Worm (Caenorhabditis elegans) whole organism, L2 larva: ENCODE data around the gene sdz-1.

ENCODE experiments used
- C34F6.9 ChIP-seq: fragments of 150-350 bp; optimal IDR thresholded peaks from 2 replicates; lab custom pipeline; 2014; ENCODE audit warnings: missing biosample characterization, missing genetic modification characterization
- F13H6.1 ChIP-seq: sonication (generic microtip); optimal IDR thresholded peaks from 2 replicates; lab custom pipeline; 2016; ENCODE audit warnings: missing genetic modification characterization, missing compliant biosample characterization
- R02D3.7 ChIP-seq: fragments of 150-350 bp; optimal IDR thresholded peaks from 2 replicates; lab custom pipeline; 2014; ENCODE audit warnings: missing biosample characterization, missing genetic modification characterization
- Y55F3AM.14 ChIP-seq: fragments of 200-800 bp; sonication (Bioruptor generic); optimal IDR thresholded peaks from 2 replicates; lab custom pipeline; 2018; ENCODE audit warnings: mild to moderate bottlenecking, missing genetic modification characterization, missing compliant biosample characterization
- ZK546.5 ChIP-seq: sonication (generic microtip); optimal IDR thresholded peaks from 2 replicates; lab custom pipeline; 2017; ENCODE audit warnings: missing biosample characterization, missing genetic modification characterization
- alr-1 ChIP-seq: fragments of 150-350 bp; optimal IDR thresholded peaks from 2 replicates; lab custom pipeline; 2014; ENCODE audit warnings: missing biosample characterization, missing genetic modification characterization
- aly-2 ChIP-seq: fragments of 150-350 bp; optimal IDR thresholded peaks from 2 replicates; lab custom pipeline; 2014; ENCODE audit warnings: missing biosample characterization, missing genetic modification characterization
- ama-1 ChIP-seq: fragments of 150-350 bp; optimal IDR thresholded peaks from 2 replicates; lab custom pipeline; 2018; ENCODE audit warnings: inconsistent platforms
- blmp-1 ChIP-seq: sonication (generic microtip); optimal IDR thresholded peaks from 2 replicates; lab custom pipeline; 2017; ENCODE audit warnings: missing genetic modification characterization, mild to moderate bottlenecking, missing compliant biosample characterization, antibody characterized with exemption, moderate library complexity; ENCODE audit not compliant: insufficient read depth
- ceh-16 ChIP-seq: fragments of 150-350 bp; optimal IDR thresholded peaks from 2 replicates; lab custom pipeline; 2014; ENCODE audit warnings: missing biosample characterization, missing genetic modification characterization
- crh-2 ChIP-seq: sonication (generic microtip); optimal IDR thresholded peaks from 2 replicates; lab custom pipeline; 2017; ENCODE audit warnings: missing biosample characterization, missing genetic modification characterization
- dmd-4 ChIP-seq: sonication (generic microtip); optimal IDR thresholded peaks from 2 replicates; lab custom pipeline; 2017; ENCODE audit warnings: missing biosample characterization, missing genetic modification characterization
- egl-27 ChIP-seq: sonication (generic microtip); optimal IDR thresholded peaks from 3 replicates; lab custom pipeline; 2017; ENCODE audit warnings: missing biosample characterization, missing genetic modification reagents, missing genetic modification characterization
- elt-1 ChIP-seq: fragments of 150-350 bp; optimal IDR thresholded peaks from 2 replicates; lab custom pipeline; 2014; ENCODE audit warnings: missing biosample characterization, missing genetic modification characterization
- elt-3 ChIP-seq: sonication (generic microtip); optimal IDR thresholded peaks from 2 replicates; lab custom pipeline; 2017; ENCODE audit warnings: missing biosample characterization, missing genetic modification characterization
- fos-1 ChIP-seq: fragments of 150-350 bp; optimal IDR thresholded peaks from 2 replicates; lab custom pipeline; 2014; ENCODE audit warnings: missing biosample characterization, missing genetic modification characterization
- lin-11 ChIP-seq: fragments of 150-350 bp; sonication (generic microtip); optimal IDR thresholded peaks from 2 replicates; lab custom pipeline; 2014; ENCODE audit warnings: missing biosample characterization, missing genetic modification characterization, inconsistent platforms, mixed read lengths
- lin-13 ChIP-seq: fragments of 150-350 bp; optimal IDR thresholded peaks from 2 replicates; lab custom pipeline; 2014; ENCODE audit warnings: missing biosample characterization, missing genetic modification reagents, missing genetic modification characterization
- lin-39 ChIP-seq: fragments of 150-350 bp; optimal IDR thresholded peaks from 2 replicates; lab custom pipeline; 2014; ENCODE audit warnings: missing biosample characterization, missing genetic modification reagents, missing genetic modification characterization
- lsy-2 ChIP-seq, 2 experiments: fragments of 150-350 bp in 1 of 2; sonication (generic microtip) in 1 of 2; optimal IDR thresholded peaks; 2 replicates each; lab custom pipeline; 2014 to 2017; ENCODE audit warnings: missing biosample characterization in 2 of 2, missing genetic modification characterization in 2 of 2
- mab-5 ChIP-seq: fragments of 150-350 bp; optimal IDR thresholded peaks from 2 replicates; lab custom pipeline; 2014; ENCODE audit warnings: missing biosample characterization, missing genetic modification characterization
- mbf-1 ChIP-seq: sonication (generic microtip); optimal IDR thresholded peaks from 2 replicates; lab custom pipeline; 2017; ENCODE audit warnings: missing biosample characterization, missing genetic modification characterization
- mdl-1 ChIP-seq, 2 experiments: fragments of 150-350 bp in 1 of 2; sonication (generic microtip) in 1 of 2; optimal IDR thresholded peaks; 2 replicates each; lab custom pipeline; 2017; ENCODE audit warnings: missing biosample characterization in 2 of 2, missing genetic modification characterization in 2 of 2
- nhr-11 ChIP-seq: fragments of 150-350 bp; optimal IDR thresholded peaks from 2 replicates; lab custom pipeline; 2014; ENCODE audit warnings: missing biosample characterization, missing genetic modification characterization
- nhr-12 ChIP-seq: fragments of 150-350 bp; optimal IDR thresholded peaks from 2 replicates; lab custom pipeline; 2014; ENCODE audit warnings: missing biosample characterization, missing genetic modification characterization
- nhr-129 ChIP-seq: fragments of 150-350 bp; optimal IDR thresholded peaks from 2 replicates; lab custom pipeline; 2014; ENCODE audit warnings: missing biosample characterization, missing genetic modification characterization
- nhr-21 ChIP-seq: fragments of 150-350 bp; optimal IDR thresholded peaks from 2 replicates; lab custom pipeline; 2014; ENCODE audit warnings: missing biosample characterization, missing genetic modification characterization
- nhr-23 ChIP-seq: fragments of 150-350 bp; optimal IDR thresholded peaks from 2 replicates; lab custom pipeline; 2014; ENCODE audit warnings: missing biosample characterization, missing genetic modification reagents, missing genetic modification characterization
- nhr-237 ChIP-seq: fragments of 150-350 bp; optimal IDR thresholded peaks from 2 replicates; lab custom pipeline; 2014; ENCODE audit warnings: missing biosample characterization, missing genetic modification characterization
- nhr-25 ChIP-seq: fragments of 150-350 bp; sonication (generic microtip); optimal IDR thresholded peaks from 3 replicates; lab custom pipeline; 2014; ENCODE audit warnings: missing biosample characterization, missing genetic modification characterization
- nhr-6 ChIP-seq: fragments of 150-350 bp; optimal IDR thresholded peaks from 2 replicates; lab custom pipeline; 2014; ENCODE audit warnings: missing biosample characterization, missing genetic modification characterization
- nhr-77 ChIP-seq: fragments of 150-350 bp; optimal IDR thresholded peaks from 2 replicates; lab custom pipeline; 2014; ENCODE audit warnings: missing biosample characterization, missing genetic modification characterization
- peb-1 ChIP-seq: fragments of 150-350 bp; optimal IDR thresholded peaks from 2 replicates; lab custom pipeline; 2014; ENCODE audit warnings: missing biosample characterization, missing genetic modification characterization
- skn-1 ChIP-seq: sonication (generic microtip); optimal IDR thresholded peaks from 2 replicates; lab custom pipeline; 2017; ENCODE audit warnings: missing biosample characterization, missing genetic modification characterization
- sma-3 ChIP-seq: sonication (generic microtip); optimal IDR thresholded peaks from 2 replicates; lab custom pipeline; 2016; ENCODE audit warnings: missing genetic modification reagents, missing genetic modification characterization, missing compliant biosample characterization
- sma-9 ChIP-seq, 2 experiments: fragments of 150-350 bp in 1 of 2; sonication (generic microtip) in 1 of 2; optimal IDR thresholded peaks; 2 replicates each; lab custom pipeline; 2014 to 2016; ENCODE audit warnings: missing genetic modification characterization in 2 of 2, mild to moderate bottlenecking in 1 of 2, missing biosample characterization in 1 of 2, missing compliant biosample characterization in 1 of 2, missing genetic modification reagents in 1 of 2, moderate library complexity in 1 of 2
- snpc-4 ChIP-seq: fragments of 150-350 bp; optimal IDR thresholded peaks from 2 replicates; lab custom pipeline; 2014; ENCODE audit warnings: missing biosample characterization, missing genetic modification characterization
- unc-39 ChIP-seq: fragments of 150-350 bp; optimal IDR thresholded peaks from 2 replicates; lab custom pipeline; 2014; ENCODE audit warnings: missing biosample characterization, missing genetic modification characterization
- unc-55 ChIP-seq: fragments of 150-350 bp; sonication (generic microtip); optimal IDR thresholded peaks from 3 replicates; lab custom pipeline; 2014; ENCODE audit warnings: missing biosample characterization, missing genetic modification reagents, missing genetic modification characterization
- unc-62 ChIP-seq: fragments of 150-350 bp; optimal IDR thresholded peaks from 2 replicates; lab custom pipeline; 2014; ENCODE audit warnings: missing biosample characterization, missing genetic modification reagents, missing genetic modification characterization
- zag-1 ChIP-seq: fragments of 150-350 bp; optimal IDR thresholded peaks from 2 replicates; lab custom pipeline; 2014; ENCODE audit warnings: missing biosample characterization, missing genetic modification characterization
- ztf-1 ChIP-seq: fragments of 200-800 bp; sonication (Bioruptor generic); conservative IDR thresholded peaks from 2 replicates; pipeline ENCODE4 v1.3.6; 2022; ENCODE audit warnings: missing genetic modification characterization, missing compliant biosample characterization
- ztf-11 ChIP-seq: sonication (generic microtip); optimal IDR thresholded peaks from 2 replicates; lab custom pipeline; 2017; ENCODE audit warnings: missing biosample characterization, missing genetic modification characterization
- ztf-4 ChIP-seq: fragments of 150-350 bp; optimal IDR thresholded peaks from 2 replicates; lab custom pipeline; 2014; ENCODE audit warnings: missing biosample characterization, missing genetic modification characterization

The sdz-1 gene

ce11 chrIII:8653875-8654386, 46.2 kb downstream of the sdz-1 start, which contains the start of gene F22B7.9:
Gene F22B7.9, minus strand, starts transcription at chrIII:8653925.
- no peak for TF ChIP-seq skn-1
- no peak for TF ChIP-seq unc-55
- TF ChIP-seq nhr-23 (tag; lab: Kevin White, UChicago), result no peak
- no peak for TF ChIP-seq mdl-1 (tag; optimal IDR thresholded peaks at IDR 0.05; lab: Kevin White, UChicago)
- no peak for TF ChIP-seq R02D3.7 (tag; lab: Kevin White, UChicago)
- no peak for TF ChIP-seq ztf-4 (tag; lab: Kevin White, UChicago)
- no peak for TF ChIP-seq nhr-12 (tag; lab: Kevin White, UChicago)
- no peak for TF ChIP-seq unc-39 (tag; lab: Kevin White, UChicago)
- TF ChIP-seq unc-62, result no peak
- no peak for TF ChIP-seq nhr-77
- TF ChIP-seq F13H6.1 (tag; lab: Kevin White, UChicago), result no peak
- no peak for TF ChIP-seq zag-1
- TF ChIP-seq sma-9 (GFP tag; optimal IDR thresholded peaks at IDR 0.05; lab: Kevin White, UChicago), result peak; percentile 56
- no peak for TF ChIP-seq sma-9 (tag; optimal IDR thresholded peaks at IDR 0.05; lab: Kevin White, UChicago)
- no peak for TF ChIP-seq alr-1
- peak; percentile 73 for TF ChIP-seq nhr-129 (tag; lab: Kevin White, UChicago)
- no peak for TF ChIP-seq dmd-4 (tag; lab: Kevin White, UChicago)
- no peak for TF ChIP-seq lin-11 (tag; lab: Kevin White, UChicago)
- TF ChIP-seq ama-1 (lab: Kevin White, UChicago), result peak; percentile 86
- peak; percentile 1 for TF ChIP-seq sma-3
- no peak for TF ChIP-seq nhr-6
- no peak for TF ChIP-seq nhr-21
- no peak for TF ChIP-seq ztf-1 (GFP tag; lab: Robert Waterston, UW)
- no peak for TF ChIP-seq ZK546.5 (tag; lab: Kevin White, UChicago)
- no peak for TF ChIP-seq mab-5
- TF ChIP-seq nhr-237, result no peak
- no peak for TF ChIP-seq egl-27 (tag; lab: Kevin White, UChicago)
- no peak for TF ChIP-seq peb-1 (tag; lab: Kevin White, UChicago)
- TF ChIP-seq aly-2 (tag; lab: Kevin White, UChicago), result no peak
- TF ChIP-seq crh-2, result no peak
- TF ChIP-seq Y55F3AM.14 (GFP tag; lab: Kevin White, UChicago), result no peak
- no peak for TF ChIP-seq fos-1 (tag; lab: Kevin White, UChicago)

- TF ChIP-seq nhr-21, result no peak
- TF ChIP-seq lin-11 (tag; lab: Kevin White, UChicago), result no peak
- TF ChIP-seq mbf-1 (tag; lab: Kevin White, UChicago), result no peak
- TF ChIP-seq nhr-11 (tag; lab: Kevin White, UChicago), result no peak
- TF ChIP-seq unc-39 (tag; lab: Kevin White, UChicago), result no peak
- TF ChIP-seq fos-1 (tag; lab: Kevin White, UChicago), result no peak
- no peak for TF ChIP-seq nhr-129 (tag; lab: Kevin White, UChicago)
- no peak for TF ChIP-seq sma-3
- TF ChIP-seq ztf-4 (tag; lab: Kevin White, UChicago), result no peak
- TF ChIP-seq F13H6.1 (tag; lab: Kevin White, UChicago), result no peak
- no peak for TF ChIP-seq ceh-16 (tag; lab: Kevin White, UChicago)
- no peak for TF ChIP-seq mab-5
Measured at ce11 chrIII:8653457-8653856, 46.7 kb downstream of the sdz-1 start.

ce11 chrIII:8652922-8653321, 47.2 kb downstream of the sdz-1 start:
- TF ChIP-seq skn-1 (no peak), ztf-11 (tag; lab: Kevin White, UChicago) (no peak), unc-55 (peak; percentile 39), alr-1 (no peak), blmp-1 (tag; lab: Kevin White, UChicago) (peak; percentile 6), nhr-25 (tag; lab: Kevin White, UChicago) (no peak), elt-3 (no peak), ama-1 (lab: Kevin White, UChicago) (peak; percentile 34), ztf-1 (GFP tag; lab: Robert Waterston, UW) (no peak), dmd-4 (tag; lab: Kevin White, UChicago) (no peak), nhr-129 (tag; lab: Kevin White, UChicago) (peak; percentile 80), R02D3.7 (tag; lab: Kevin White, UChicago) (no peak), peb-1 (tag; lab: Kevin White, UChicago) (no peak), lin-11 (tag; lab: Kevin White, UChicago) (no peak), ztf-4 (tag; lab: Kevin White, UChicago) (peak; percentile 9), sma-9 (GFP tag; optimal IDR thresholded peaks at IDR 0.05; lab: Kevin White, UChicago) (peak; percentile 39), sma-9 (tag; optimal IDR thresholded peaks at IDR 0.05; lab: Kevin White, UChicago) (no peak), lsy-2 (tag; optimal IDR thresholded peaks at IDR 0.05; lab: Kevin White, UChicago) (peak in 1 of 2 experiments; percentile 56), F13H6.1 (tag; lab: Kevin White, UChicago) (no peak), Y55F3AM.14 (GFP tag; lab: Kevin White, UChicago) (no peak), C34F6.9 (tag; lab: Kevin White, UChicago) (peak; percentile 38), elt-1 (no peak), nhr-21 (peak; percentile 19), nhr-23 (tag; lab: Kevin White, UChicago) (no peak), mbf-1 (tag; lab: Kevin White, UChicago) (no peak), mab-5 (no peak), nhr-6 (no peak), nhr-11 (tag; lab: Kevin White, UChicago) (no peak), unc-62 (no peak), ZK546.5 (tag; lab: Kevin White, UChicago) (no peak), snpc-4 (tag; lab: Kevin White, UChicago) (no peak), lin-39 (tag; lab: Kevin White, UChicago) (no peak), lin-13 (GFP tag; lab: Kevin White, UChicago) (no peak), unc-39 (tag; lab: Kevin White, UChicago) (no peak), nhr-77 (no peak), nhr-12 (tag; lab: Kevin White, UChicago) (no peak), fos-1 (tag; lab: Kevin White, UChicago) (peak; percentile 40), egl-27 (tag; lab: Kevin White, UChicago) (no peak), aly-2 (tag; lab: Kevin White, UChicago) (no peak)
